Worm (Caenorhabditis elegans): ENCODE results near the gene ccdc-149.

ccdc-149 gene

ce11 chrX:11465215-11465614 lies 46.0 kb downstream of the ccdc-149 start, which contains the start of gene lin-14 (continued):
- TF ChIP-seq fkh-10 (GFP tag; optimal IDR thresholded peaks at IDR 0.05) = no peak
- no peak for TF ChIP-seq ztf-7 (tag; optimal IDR thresholded peaks at IDR 0.05)
- no peak for TF ChIP-seq ZK337.2 (GFP tag; IDR thresholded peaks at IDR 0.05)
- no peak for TF ChIP-seq nhr-76 (tag; optimal IDR thresholded peaks at IDR 0.05)
- TF ChIP-seq Y5F2A.4 (GFP tag; optimal IDR thresholded peaks at IDR 0.05) = no peak
- no peak for TF ChIP-seq mxl-2 (GFP tag; conservative IDR thresholded peaks at IDR 0.05)
- peak; percentile 40; the same call in 1 of the 2 replicates for TF ChIP-seq set-16 (GFP tag; IDR thresholded peaks at IDR 0.05)
- no peak for TF ChIP-seq ceh-44 (GFP tag; IDR thresholded peaks at IDR 0.05)
- no peak for TF ChIP-seq nhr-10 (tag; optimal IDR thresholded peaks at IDR 0.05)
- TF ChIP-seq Y105C5A.15 (GFP tag; IDR thresholded peaks at IDR 0.05) = no peak
- peak; percentile 64; the same call in 1 of the 2 replicates for TF ChIP-seq tra-1 (GFP tag; IDR thresholded peaks at IDR 0.05)
- TF ChIP-seq snpc-4 (tag; optimal IDR thresholded peaks at IDR 0.05) = no peak
- 0 out of 2 replicates have a peak, but pooled peaks have one; percentile 15 for TF ChIP-seq nhr-41 (GFP tag; IDR thresholded peaks at IDR 0.05)
- TF ChIP-seq F37D6.2 (tag; optimal IDR thresholded peaks at IDR 0.05) = no peak
- TF ChIP-seq mes-2 (tag; optimal IDR thresholded peaks at IDR 0.05; ENCODE audit: poor library complexity, severe bottlenecking) = peak; percentile 44
- no peak for TF ChIP-seq nhr-77 (tag; optimal IDR thresholded peaks at IDR 0.05)
- no peak for TF ChIP-seq ceh-28 (tag; optimal IDR thresholded peaks at IDR 0.05)
- no peak for TF ChIP-seq skn-1 (tag; optimal IDR thresholded peaks at IDR 0.05)
- no peak for TF ChIP-seq ztf-11 (tag; optimal IDR thresholded peaks at IDR 0.05)
- no peak for TF ChIP-seq ZK546.5 (tag; optimal IDR thresholded peaks at IDR 0.05)
- peak; percentile 12 for TF ChIP-seq nhr-11 (tag; optimal IDR thresholded peaks at IDR 0.05)
- no peak for TF ChIP-seq ceh-82 (tag; optimal IDR thresholded peaks at IDR 0.05)
- TF ChIP-seq daf-16 (GFP tag; optimal IDR thresholded peaks at IDR 0.05) = peak in 1 of 2 experiments; percentile 27
- peak; percentile 13 for TF ChIP-seq daf-16 (tag; optimal IDR thresholded peaks at IDR 0.05)
- no peak for TF ChIP-seq nhr-6 (tag; optimal IDR thresholded peaks at IDR 0.05)
- TF ChIP-seq dpl-1 (GFP tag; optimal IDR thresholded peaks at IDR 0.05) = peak; percentile 29
- no peak for TF ChIP-seq cey-2 (tag; optimal IDR thresholded peaks at IDR 0.05; ENCODE audit: borderline replicate concordance, insufficient read depth)
- TF ChIP-seq attf-4 (tag; optimal IDR thresholded peaks at IDR 0.05) = peak; percentile 49
- no peak for TF ChIP-seq F49E8.2 (tag; optimal IDR thresholded peaks at IDR 0.05; ENCODE audit: borderline replicate concordance)
- TF ChIP-seq arid-1 (GFP tag; conservative IDR thresholded peaks at IDR 0.05) = no peak
- no peak for TF ChIP-seq lin-13 (GFP tag; optimal IDR thresholded peaks at IDR 0.05)
- TF ChIP-seq lin-29 (GFP tag; IDR thresholded peaks at IDR 0.05) = no peak
- no peak for TF ChIP-seq ceh-20 (GFP tag; IDR thresholded peaks at IDR 0.05)
- no peak for TF ChIP-seq lin-39 (tag; optimal IDR thresholded peaks at IDR 0.05)
- TF ChIP-seq dmd-6 (GFP tag; IDR thresholded peaks at IDR 0.05) = peak; percentile 45; the same call in 1 of the 2 replicates
- no peak for TF ChIP-seq gei-8 (GFP tag; optimal IDR thresholded peaks at IDR 0.05)
- no peak for TF ChIP-seq egl-27 (tag; optimal IDR thresholded peaks at IDR 0.05)
- TF ChIP-seq spr-3 (GFP tag; optimal IDR thresholded peaks at IDR 0.05) = no peak
- TF ChIP-seq mxl-3 (GFP tag; optimal IDR thresholded peaks at IDR 0.05) = peak; percentile 91
- no peak for TF ChIP-seq unc-39 (tag; optimal IDR thresholded peaks at IDR 0.05)
- TF ChIP-seq jun-1 (tag; optimal IDR thresholded peaks at IDR 0.05) = no peak
- TF ChIP-seq lin-15B (tag; optimal IDR thresholded peaks at IDR 0.05) = no peak
- TF ChIP-seq madf-5 (GFP tag; IDR thresholded peaks at IDR 0.05) = no peak
- no peak for TF ChIP-seq Y48G9A.11 (GFP tag; IDR thresholded peaks at IDR 0.05)
- TF ChIP-seq ceh-62 (tag; optimal IDR thresholded peaks at IDR 0.05) = no peak
- TF ChIP-seq madf-9 (GFP tag; conservative IDR thresholded peaks at IDR 0.05) = 0 out of 2 replicates have a peak, but pooled peaks have one; percentile 31
- TF ChIP-seq daf-12 (tag; optimal IDR thresholded peaks at IDR 0.05) = no peak
- TF ChIP-seq zip-2 (tag; optimal IDR thresholded peaks at IDR 0.05) = no peak
- TF ChIP-seq tag-97 (GFP tag; IDR thresholded peaks at IDR 0.05) = no peak
- no peak for TF ChIP-seq dmd-8 (GFP tag; IDR thresholded peaks at IDR 0.05)
- peak; percentile 73 for TF ChIP-seq hmg-1.1 (GFP tag; IDR thresholded peaks at IDR 0.05)
- TF ChIP-seq zfp-2 (tag; optimal IDR thresholded peaks at IDR 0.05) = no peak
- no peak for TF ChIP-seq nhr-237 (tag; optimal IDR thresholded peaks at IDR 0.05)

All from whole organism, L4 larva.